Fruit fly (Drosophila melanogaster) whole organism, embryonic: Measurements from ENCODE around the gene CG14230.
A peak's percentile ranks its signal among the peaks of the same experiment; 100 is the strongest.

Source experiments
- CG10431 ChIP-seq: fragments of 200-800 bp; sonication (Bioruptor generic); optimal IDR thresholded peaks from 3 replicates; lab custom pipeline; 2018; ENCODE audit warnings: missing biosample characterization, mild to moderate bottlenecking, missing genetic modification characterization
- CG12155 ChIP-seq: fragments of 200-800 bp; sonication (Bioruptor generic); optimal IDR thresholded peaks from 3 replicates; lab custom pipeline; 2016; ENCODE audit warnings: missing biosample characterization, missing genetic modification characterization
- CG14050 ChIP-seq: fragments of 200-800 bp; sonication (Bioruptor generic); IDR thresholded peaks from 3 replicates; pipeline ENCODE4 v1.3.6; 2022; ENCODE audit warnings: missing biosample characterization, missing genetic modification characterization
- CG14710 ChIP-seq: fragments of 200-800 bp; sonication (Bioruptor generic); optimal IDR thresholded peaks from 3 replicates; lab custom pipeline; 2019; ENCODE audit warnings: missing biosample characterization, mild to moderate bottlenecking, missing genetic modification characterization, moderate library complexity
- CG15011 ChIP-seq: fragments of 200-800 bp; sonication (Bioruptor generic); optimal IDR thresholded peaks from 3 replicates; lab custom pipeline; 2018; ENCODE audit warnings: missing biosample characterization, mild to moderate bottlenecking, missing genetic modification characterization
- CG15601 ChIP-seq: fragments of 200-800 bp; sonication (Bioruptor generic); optimal IDR thresholded peaks from 3 replicates; lab custom pipeline; 2019; ENCODE audit warnings: missing biosample characterization, mild to moderate bottlenecking, missing genetic modification characterization, moderate library complexity
- CG16813 ChIP-seq: fragments of 200-800 bp; sonication (Bioruptor generic); IDR thresholded peaks from 3 replicates; pipeline ENCODE4 v1.3.6; 2022; ENCODE audit warnings: missing biosample characterization, missing genetic modification characterization; ENCODE audit not compliant: partially characterized antibody
- CG17568 ChIP-seq: fragments of 200-800 bp; sonication (Bioruptor generic); optimal IDR thresholded peaks from 2 replicates; lab custom pipeline; 2018; ENCODE audit warnings: missing biosample characterization, mild to moderate bottlenecking, missing genetic modification characterization, moderate library complexity
- CG2129 ChIP-seq: fragments of 200-800 bp; sonication (Bioruptor generic); IDR thresholded peaks from 2 replicates; pipeline ENCODE4 v1.3.6; 2022; ENCODE audit warnings: missing biosample characterization, missing genetic modification characterization; ENCODE audit not compliant: partially characterized antibody
- CG3407 ChIP-seq: fragments of 200-800 bp; sonication (Bioruptor generic); optimal IDR thresholded peaks from 2 replicates; lab custom pipeline; 2018; ENCODE audit warnings: missing biosample characterization, mild to moderate bottlenecking, missing genetic modification characterization
- CG34224 ChIP-seq: fragments of 200-800 bp; sonication (Bioruptor generic); IDR thresholded peaks from 3 replicates; pipeline ENCODE4 v1.3.6; 2022; ENCODE audit warnings: missing biosample characterization, missing genetic modification characterization; ENCODE audit not compliant: partially characterized antibody
- CG4328 ChIP-seq: fragments of 200-800 bp; sonication (Bioruptor generic); optimal IDR thresholded peaks from 3 replicates; lab custom pipeline; 2017; ENCODE audit warnings: missing biosample characterization, missing genetic modification reagents, missing genetic modification characterization
- CG6654 ChIP-seq: fragments of 200-800 bp; sonication (Bioruptor generic); optimal IDR thresholded peaks from 2 replicates; lab custom pipeline; 2017; ENCODE audit warnings: missing biosample characterization, mild to moderate bottlenecking, missing genetic modification characterization
- Camta ChIP-seq: fragments of 200-800 bp; sonication (Bioruptor generic); optimal IDR thresholded peaks from 2 replicates; lab custom pipeline; 2016; ENCODE audit warnings: missing biosample characterization, missing genetic modification characterization
- CkIIα-i1 ChIP-seq: fragments of 200-800 bp; sonication (Bioruptor generic); IDR thresholded peaks from 2 replicates; pipeline ENCODE4 v1.3.6; 2022; ENCODE audit warnings: missing biosample characterization, missing genetic modification characterization
- D19A ChIP-seq: fragments of 200-800 bp; optimal IDR thresholded peaks from 3 replicates; lab custom pipeline; 2019; ENCODE audit warnings: missing biosample characterization, mild to moderate bottlenecking, missing genetic modification characterization, moderate library complexity
- Dip3 ChIP-seq: fragments of 200-800 bp; sonication (Bioruptor generic); optimal IDR thresholded peaks from 3 replicates; lab custom pipeline; 2016; ENCODE audit warnings: missing biosample characterization, missing genetic modification characterization
- HLH4C ChIP-seq: fragments of 200-800 bp; sonication (Bioruptor generic); IDR thresholded peaks from 3 replicates; pipeline ENCODE4 v1.3.6; 2022; ENCODE audit warnings: missing biosample characterization, missing genetic modification characterization; ENCODE audit not compliant: partially characterized antibody
- HLH54F ChIP-seq: fragments of 200-800 bp; sonication (Bioruptor generic); optimal IDR thresholded peaks from 3 replicates; lab custom pipeline; 2016; ENCODE audit warnings: missing biosample characterization, missing genetic modification characterization
- Hr78 ChIP-seq, 2 experiments: fragments of 200-800 bp in 1 of 2; fragments of >200 bp in 1 of 2; sonication (Bioruptor generic) in 1 of 2; optimal IDR thresholded peaks; 2 replicates each; lab custom pipeline; 2017 to 2019; ENCODE audit warnings: missing biosample characterization in 2 of 2, missing genetic modification characterization in 2 of 2, mild to moderate bottlenecking in 1 of 2, moderate library complexity in 1 of 2
- Hsf ChIP-seq: fragments of 200-800 bp; sonication (Bioruptor generic); optimal IDR thresholded peaks from 3 replicates; lab custom pipeline; 2016; ENCODE audit warnings: missing biosample characterization, missing genetic modification characterization
- MESR4 ChIP-seq: fragments of 200-800 bp; sonication (Bioruptor generic); optimal IDR thresholded peaks from 2 replicates; lab custom pipeline; 2018; ENCODE audit warnings: missing biosample characterization, mild to moderate bottlenecking, missing genetic modification characterization, moderate library complexity
- Max ChIP-seq: fragments of 200-800 bp; sonication (Bioruptor generic); optimal IDR thresholded peaks from 2 replicates; lab custom pipeline; 2016; ENCODE audit warnings: missing biosample characterization, mild to moderate bottlenecking, missing genetic modification characterization
- NK7.1 ChIP-seq: fragments of 200-800 bp; sonication (Bioruptor generic); optimal IDR thresholded peaks from 3 replicates; lab custom pipeline; 2016; ENCODE audit warnings: missing biosample characterization, missing genetic modification characterization
- Opbp ChIP-seq: fragments of 200-800 bp; sonication (Bioruptor generic); IDR thresholded peaks from 3 replicates; pipeline ENCODE4 v1.3.6; 2022; ENCODE audit warnings: missing biosample characterization, missing genetic modification characterization; ENCODE audit not compliant: partially characterized antibody
- Scr ChIP-seq: fragments of 200-800 bp; sonication (Bioruptor generic); IDR thresholded peaks from 2 replicates; pipeline ENCODE4 v1.3.6; 2022; ENCODE audit warnings: missing biosample characterization, missing genetic modification characterization; ENCODE audit not compliant: partially characterized antibody
- Trl ChIP-seq, 3 experiments: fragments of >200 bp in 2 of 3; fragments of 200-800 bp in 1 of 3; sonication (Bioruptor generic) in 1 of 3; optimal IDR thresholded peaks; 2 replicates in 1 of 3; 3 replicates in 2 of 3; lab custom pipeline; 2016 to 2017; ENCODE audit warnings: missing biosample characterization in 1 of 3, missing genetic modification characterization in 1 of 3
- amos ChIP-seq: fragments of 200-800 bp; sonication (Bioruptor generic); IDR thresholded peaks from 2 replicates; pipeline ENCODE4 v1.3.6; 2022; ENCODE audit warnings: missing biosample characterization, missing genetic modification characterization; ENCODE audit not compliant: partially characterized antibody
- ap ChIP-seq: fragments of 200-800 bp; sonication (Bioruptor generic); IDR thresholded peaks from 2 replicates; pipeline ENCODE4 v1.3.6; 2022; ENCODE audit warnings: missing biosample characterization, missing genetic modification characterization
- corto ChIP-seq: fragments of 200-800 bp; sonication (Bioruptor generic); optimal IDR thresholded peaks from 2 replicates; lab custom pipeline; 2016; ENCODE audit warnings: missing biosample characterization, mild to moderate bottlenecking, missing genetic modification characterization, moderate library complexity
- dimm ChIP-seq: fragments of 200-800 bp; sonication (Bioruptor generic); IDR thresholded peaks from 2 replicates; pipeline ENCODE4 v1.3.6; 2022; ENCODE audit warnings: missing biosample characterization, missing genetic modification characterization
- disco-r ChIP-seq: fragments of 200-800 bp; sonication (Bioruptor generic); optimal IDR thresholded peaks from 2 replicates; lab custom pipeline; 2016; ENCODE audit warnings: missing biosample characterization, missing genetic modification characterization
- emc ChIP-seq: fragments of 200-800 bp; sonication (Bioruptor generic); optimal IDR thresholded peaks from 2 replicates; lab custom pipeline; 2016; ENCODE audit warnings: missing biosample characterization, missing genetic modification characterization
- ems ChIP-seq: fragments of 200-800 bp; sonication (Bioruptor generic); optimal IDR thresholded peaks from 3 replicates; lab custom pipeline; 2016; ENCODE audit warnings: missing biosample characterization, missing genetic modification characterization
- fd96Cb ChIP-seq: fragments of 200-800 bp; sonication (Bioruptor generic); optimal IDR thresholded peaks from 2 replicates; lab custom pipeline; 2018; ENCODE audit warnings: missing biosample characterization, mild to moderate bottlenecking, missing genetic modification characterization, moderate library complexity
- gcm ChIP-seq: fragments of 200-800 bp; sonication (Bioruptor generic); optimal IDR thresholded peaks from 2 replicates; lab custom pipeline; 2019; ENCODE audit warnings: missing biosample characterization, mild to moderate bottlenecking, missing genetic modification characterization, moderate library complexity
- ind ChIP-seq: fragments of 200-800 bp; sonication (Bioruptor generic); optimal IDR thresholded peaks from 3 replicates; lab custom pipeline; 2016; ENCODE audit warnings: missing biosample characterization, missing genetic modification characterization
- ken ChIP-seq: fragments of 200-800 bp; sonication (Bioruptor generic); IDR thresholded peaks from 3 replicates; pipeline ENCODE4 v1.3.6; 2022; ENCODE audit warnings: missing biosample characterization, missing genetic modification characterization
- knrl ChIP-seq: fragments of 200-800 bp; sonication (Bioruptor generic); IDR thresholded peaks from 3 replicates; pipeline ENCODE4 v1.3.6; 2022; ENCODE audit warnings: missing biosample characterization, missing genetic modification characterization; ENCODE audit not compliant: partially characterized antibody
- lab ChIP-seq: fragments of 200-800 bp; sonication (Bioruptor generic); optimal IDR thresholded peaks from 3 replicates; lab custom pipeline; 2017; ENCODE audit warnings: missing biosample characterization, missing genetic modification characterization, mild to moderate bottlenecking, moderate library complexity, missing genetic modification reagents
- lbe ChIP-seq: fragments of 200-800 bp; sonication (Bioruptor generic); optimal IDR thresholded peaks from 2 replicates; lab custom pipeline; 2016; ENCODE audit warnings: missing biosample characterization, mild to moderate bottlenecking, missing genetic modification characterization
- mam ChIP-seq: fragments of 200-800 bp; sonication (Bioruptor generic); optimal IDR thresholded peaks from 3 replicates; lab custom pipeline; 2016; ENCODE audit warnings: missing biosample characterization, missing genetic modification characterization
- mirr ChIP-seq: fragments of 200-800 bp; sonication (Bioruptor generic); optimal IDR thresholded peaks from 3 replicates; lab custom pipeline; 2018; ENCODE audit warnings: missing biosample characterization, mild to moderate bottlenecking, missing genetic modification characterization
- odd ChIP-seq: fragments of 200-800 bp; sonication (Bioruptor generic); optimal IDR thresholded peaks from 2 replicates; lab custom pipeline; 2017; ENCODE audit warnings: missing biosample characterization, mild to moderate bottlenecking, missing genetic modification characterization
- ranshi ChIP-seq: fragments of 200-800 bp; sonication (Bioruptor generic); IDR thresholded peaks from 2 replicates; pipeline ENCODE4 v1.3.6; 2022; ENCODE audit warnings: missing biosample characterization, missing genetic modification characterization
- repo ChIP-seq: fragments of 200-800 bp; sonication (Bioruptor generic); optimal IDR thresholded peaks from 2 replicates; lab custom pipeline; 2016; ENCODE audit warnings: missing biosample characterization, missing genetic modification characterization
- slp2 ChIP-seq: fragments of 200-800 bp; sonication (Bioruptor generic); optimal IDR thresholded peaks from 2 replicates; lab custom pipeline; 2016; ENCODE audit warnings: missing biosample characterization, missing genetic modification characterization
- sr ChIP-seq: fragments of 200-800 bp; sonication (Bioruptor generic); IDR thresholded peaks from 3 replicates; pipeline ENCODE4 v1.3.6; 2022; ENCODE audit warnings: missing biosample characterization, missing genetic modification characterization
- sug ChIP-seq: fragments of 200-800 bp; optimal IDR thresholded peaks from 2 replicates; lab custom pipeline; 2019; ENCODE audit warnings: missing biosample characterization, mild to moderate bottlenecking, missing genetic modification characterization, moderate library complexity
- yki ChIP-seq: fragments of >200 bp; optimal IDR thresholded peaks from 3 replicates; lab custom pipeline; 2018

Gene CG14230

dm6 chrX:19666991-19667409 is 37.0 kb upstream of the CG14230 start, which contains the start of gene Zw (continued):
- no peak for TF ChIP-seq CG14050 (GFP tag; lab: Robert Waterston, UW)
- no peak for TF ChIP-seq HLH4C (GFP tag; lab: Robert Waterston, UW)
- peak; percentile 19 for TF ChIP-seq CG12155
- TF ChIP-seq CG10431, result no peak
- TF ChIP-seq ind, result peak; percentile 64
- TF ChIP-seq HLH54F (GFP tag; lab: Kevin White, UChicago), result peak; percentile 53
- peak; percentile 67 for TF ChIP-seq amos (GFP tag; lab: Robert Waterston, UW)
- TF ChIP-seq corto (GFP tag; lab: Kevin White, UChicago), result no peak
- peak; percentile 46 for TF ChIP-seq D19A (tag; lab: Kevin White, UChicago)
- TF ChIP-seq CkIIα-i1, result no peak
- TF ChIP-seq slp2 (GFP tag; lab: Kevin White, UChicago), result no peak
- peak; percentile 25 for TF ChIP-seq fd96Cb (tag; lab: Kevin White, UChicago)
- TF ChIP-seq MESR4, result no peak
- no peak for TF ChIP-seq repo (GFP tag; lab: Kevin White, UChicago)
- TF ChIP-seq CG14710, result peak; percentile 2
- peak; percentile 26; the same call in 1 of the 3 replicates for TF ChIP-seq CG34224 (GFP tag; lab: Robert Waterston, UW)
- no peak for TF ChIP-seq CG2129 (GFP tag; lab: Robert Waterston, UW)
- TF ChIP-seq Trl (optimal IDR thresholded peaks at IDR 0.05; lab: Kevin White, UChicago), result no peak
- TF ChIP-seq Trl (GFP tag; optimal IDR thresholded peaks at IDR 0.05; lab: Kevin White, UChicago), result peak; percentile 47
- peak; percentile 55; the same call in 1 of the 3 replicates for TF ChIP-seq ken
- TF ChIP-seq Camta, result no peak
- peak; percentile 49; the same call in 1 of the 2 replicates for TF ChIP-seq ranshi (GFP tag; lab: Robert Waterston, UW)
- TF ChIP-seq CG16813 (GFP tag; lab: Robert Waterston, UW), result peak; percentile 70
- peak; percentile 8; the same call in 1 of the 2 replicates for TF ChIP-seq Scr (GFP tag; lab: Robert Waterston, UW)
- TF ChIP-seq CG4328 (GFP tag; lab: Kevin White, UChicago), result no peak
- no peak for TF ChIP-seq Max (GFP tag; lab: Kevin White, UChicago)
- TF ChIP-seq disco-r (GFP tag; lab: Kevin White, UChicago), result no peak
- peak; percentile 80 for TF ChIP-seq Opbp (GFP tag; lab: Robert Waterston, UW)
- TF ChIP-seq ems, result no peak
- peak; percentile 61 for TF ChIP-seq mam (GFP tag; lab: Kevin White, UChicago)
- peak; percentile 56 for TF ChIP-seq Dip3
- TF ChIP-seq Hsf (GFP tag; lab: Kevin White, UChicago), result peak; percentile 23
- no peak; the same call in 2 of the 3 replicates for TF ChIP-seq sr (GFP tag; lab: Robert Waterston, UW)
- peak; percentile 46; the same call in 2 of the 3 replicates for TF ChIP-seq knrl (GFP tag; lab: Robert Waterston, UW)
- TF ChIP-seq CG3407, result no peak
- TF ChIP-seq yki, result no peak
- TF ChIP-seq odd (GFP tag; lab: Kevin White, UChicago), result no peak
- peak; percentile 29 for TF ChIP-seq lab
- peak; percentile 46 for TF ChIP-seq mirr (GFP tag; lab: Kevin White, UChicago)
- TF ChIP-seq emc (GFP tag; lab: Kevin White, UChicago), result no peak
- no peak for TF ChIP-seq dimm
- no peak for TF ChIP-seq CG6654 (GFP tag; lab: Kevin White, UChicago)
- TF ChIP-seq CG15011, result no peak
- no peak for TF ChIP-seq CG15601 (tag; lab: Kevin White, UChicago)
- TF ChIP-seq NK7.1 (GFP tag; lab: Kevin White, UChicago), result no peak
- TF ChIP-seq gcm (GFP tag; lab: Kevin White, UChicago), result no peak
- TF ChIP-seq ap (GFP tag; lab: Robert Waterston, UW), result no peak
- no peak for TF ChIP-seq CG17568 (GFP tag; lab: Kevin White, UChicago)
- TF ChIP-seq Hr78 (GFP tag; optimal IDR thresholded peaks at IDR 0.05; lab: Kevin White, UChicago), result no peak
- peak; percentile 62 for TF ChIP-seq sug (tag; lab: Kevin White, UChicago)
- peak; percentile 40 for TF ChIP-seq lbe (GFP tag; lab: Kevin White, UChicago)
